Worm (Caenorhabditis elegans) whole organism, L4 larva: ENCODE results near the gene pipp-4P.
A peak's percentile ranks its signal among the peaks of the same experiment; 100 is the strongest.

Experiments
- D1046.2 ChIP-seq: fragments of 200-800 bp; sonication (Bioruptor generic); IDR thresholded peaks from 2 replicates; pipeline ENCODE4 v1.3.6; 2022; ENCODE audit warnings: missing genetic modification characterization, missing compliant biosample characterization
- F37D6.2 ChIP-seq: sonication (generic microtip); optimal IDR thresholded peaks from 2 replicates; lab custom pipeline; 2016; ENCODE audit warnings: mild to moderate bottlenecking, missing genetic modification characterization, missing compliant biosample characterization
- F44E2.7 ChIP-seq: fragments of 200-800 bp; sonication (Bioruptor generic); IDR thresholded peaks from 2 replicates; pipeline ENCODE4 v2.1.2; 2022; ENCODE audit warnings: missing genetic modification characterization, missing compliant biosample characterization
- Y105C5A.15 ChIP-seq: fragments of 200-800 bp; sonication (Bioruptor generic); IDR thresholded peaks from 2 replicates; pipeline ENCODE4 v1.3.6; 2022; ENCODE audit warnings: missing genetic modification characterization, missing compliant biosample characterization
- Y48G9A.11 ChIP-seq: fragments of 200-800 bp; sonication (Bioruptor generic); IDR thresholded peaks from 2 replicates; pipeline ENCODE4 v1.3.6; 2022; ENCODE audit warnings: missing genetic modification reagents, missing genetic modification characterization, missing compliant biosample characterization
- Y5F2A.4 ChIP-seq: fragments of 200-800 bp; sonication (Bioruptor generic); optimal IDR thresholded peaks from 2 replicates; lab custom pipeline; 2018; ENCODE audit warnings: mild to moderate bottlenecking, missing genetic modification characterization, missing compliant biosample characterization
- ZK546.5 ChIP-seq, 2 experiments: sonication (generic microtip); optimal IDR thresholded peaks; 2 replicates each; lab custom pipeline; 2017; ENCODE audit warnings: missing biosample characterization in 2 of 2, missing genetic modification characterization in 2 of 2
- aha-1 ChIP-seq: fragments of 150-350 bp; peaks from one replicate; lab custom pipeline; 2014; ENCODE audit warnings: missing biosample characterization, missing genetic modification characterization
- aly-2 ChIP-seq: sonication (generic microtip); optimal IDR thresholded peaks from 2 replicates; lab custom pipeline; 2018; ENCODE audit warnings: missing biosample characterization, missing genetic modification characterization
- ama-1 ChIP-seq: fragments of 150-350 bp; optimal IDR thresholded peaks from 2 replicates; lab custom pipeline; 2014; ENCODE audit warnings: inconsistent platforms, mixed read lengths
- attf-4 ChIP-seq: sonication (generic microtip); optimal IDR thresholded peaks from 3 replicates; lab custom pipeline; 2017; ENCODE audit warnings: missing biosample characterization, missing genetic modification characterization
- ceh-44 ChIP-seq: fragments of 200-800 bp; sonication (Bioruptor generic); IDR thresholded peaks from 2 replicates; pipeline ENCODE4 v1.3.6; 2022; ENCODE audit warnings: missing genetic modification reagents, missing genetic modification characterization, missing compliant biosample characterization
- cey-2 ChIP-seq: sonication (generic microtip); optimal IDR thresholded peaks from 3 replicates; lab custom pipeline; 2017; ENCODE audit warnings: missing genetic modification characterization, mild to moderate bottlenecking, missing compliant biosample characterization, antibody characterized with exemption, borderline replicate concordance; ENCODE audit not compliant: insufficient read depth
- daf-12 ChIP-seq: fragments of 150-350 bp; optimal IDR thresholded peaks from 2 replicates; lab custom pipeline; 2014; ENCODE audit warnings: missing biosample characterization, missing genetic modification reagents, missing genetic modification characterization
- daf-19 ChIP-seq: fragments of 200-800 bp; sonication (Bioruptor generic); conservative IDR thresholded peaks from 2 replicates; pipeline ENCODE4 v1.3.6; 2022; ENCODE audit warnings: missing genetic modification characterization, missing compliant biosample characterization
- dmd-6 ChIP-seq: fragments of 200-800 bp; sonication (Bioruptor generic); IDR thresholded peaks from 2 replicates; pipeline ENCODE4 v1.3.6; 2022; ENCODE audit warnings: missing genetic modification reagents, missing genetic modification characterization, missing compliant biosample characterization
- dpl-1 ChIP-seq: fragments of 150-350 bp; optimal IDR thresholded peaks from 2 replicates; lab custom pipeline; 2014; ENCODE audit warnings: missing biosample characterization, missing genetic modification reagents, missing genetic modification characterization
- dve-1 ChIP-seq: sonication (generic microtip); optimal IDR thresholded peaks from 2 replicates; lab custom pipeline; 2017; ENCODE audit warnings: antibody characterized with exemption, mild to moderate bottlenecking, missing genetic modification characterization, missing compliant biosample characterization; ENCODE audit not compliant: insufficient read depth
- fkh-10 ChIP-seq: fragments of 150-350 bp; optimal IDR thresholded peaks from 2 replicates; lab custom pipeline; 2014; ENCODE audit warnings: missing biosample characterization, missing genetic modification reagents, missing genetic modification characterization
- hlh-30 ChIP-seq: sonication (generic microtip); optimal IDR thresholded peaks from 2 replicates; lab custom pipeline; 2017; ENCODE audit warnings: antibody characterized with exemption, mild to moderate bottlenecking, missing genetic modification characterization, missing compliant biosample characterization; ENCODE audit not compliant: insufficient read depth
- hmg-1.1 ChIP-seq: fragments of 200-800 bp; sonication (Bioruptor generic); IDR thresholded peaks from 2 replicates; pipeline ENCODE4 v1.3.6; 2022; ENCODE audit warnings: missing genetic modification reagents, missing genetic modification characterization, missing compliant biosample characterization
- lim-7 ChIP-seq: fragments of 200-800 bp; sonication (Bioruptor generic); IDR thresholded peaks from 2 replicates; pipeline ENCODE4 v1.3.6; 2022; ENCODE audit warnings: missing genetic modification characterization, missing compliant biosample characterization
- lin-13 ChIP-seq: fragments of 150-350 bp; optimal IDR thresholded peaks from 2 replicates; lab custom pipeline; 2014; ENCODE audit warnings: missing biosample characterization, missing genetic modification reagents, missing genetic modification characterization
- lin-15B ChIP-seq: fragments of 150-350 bp; sonication (generic microtip); optimal IDR thresholded peaks from 3 replicates; lab custom pipeline; 2014; ENCODE audit warnings: missing biosample characterization, missing genetic modification characterization
- lin-39 ChIP-seq: fragments of 150-350 bp; optimal IDR thresholded peaks from 2 replicates; lab custom pipeline; 2014; ENCODE audit warnings: missing biosample characterization, missing genetic modification reagents, missing genetic modification characterization
- lir-3 ChIP-seq: sonication (generic microtip); optimal IDR thresholded peaks from 2 replicates; lab custom pipeline; 2016; ENCODE audit warnings: mild to moderate bottlenecking, missing genetic modification characterization, missing compliant biosample characterization
- lsy-2 ChIP-seq, 2 experiments: fragments of 150-350 bp in 1 of 2; sonication (generic microtip) in 1 of 2; optimal IDR thresholded peaks; 2 replicates each; lab custom pipeline; 2014 to 2017; ENCODE audit warnings: missing biosample characterization in 2 of 2, missing genetic modification characterization in 2 of 2
- mdl-1 ChIP-seq, 2 experiments: fragments of 150-350 bp in 1 of 2; sonication (generic microtip) in 1 of 2; optimal IDR thresholded peaks; 2 replicates each; lab custom pipeline; 2014 to 2017; ENCODE audit warnings: missing biosample characterization in 2 of 2, missing genetic modification characterization in 2 of 2
- mdt-29 ChIP-seq: fragments of 200-800 bp; sonication (Bioruptor generic); IDR thresholded peaks from 2 replicates; pipeline ENCODE4 v1.3.6; 2022; ENCODE audit warnings: missing genetic modification reagents, missing genetic modification characterization, missing compliant biosample characterization
- mxl-3 ChIP-seq: fragments of 200-800 bp; sonication (Bioruptor generic); optimal IDR thresholded peaks from 2 replicates; lab custom pipeline; 2018; ENCODE audit warnings: mild to moderate bottlenecking, missing genetic modification characterization, missing compliant biosample characterization
- nhr-10 ChIP-seq: fragments of 150-350 bp; optimal IDR thresholded peaks from 2 replicates; lab custom pipeline; 2014; ENCODE audit warnings: missing biosample characterization, missing genetic modification characterization
- nhr-11 ChIP-seq: fragments of 150-350 bp; optimal IDR thresholded peaks from 2 replicates; lab custom pipeline; 2014; ENCODE audit warnings: missing biosample characterization, missing genetic modification characterization
- nhr-111 ChIP-seq: fragments of 200-800 bp; sonication (Bioruptor generic); optimal IDR thresholded peaks from 2 replicates; lab custom pipeline; 2018; ENCODE audit warnings: mild to moderate bottlenecking, missing genetic modification characterization, missing compliant biosample characterization
- nhr-237 ChIP-seq: sonication (generic microtip); optimal IDR thresholded peaks from 2 replicates; lab custom pipeline; 2017; ENCODE audit warnings: missing biosample characterization, missing genetic modification characterization
- php-3 ChIP-seq: fragments of 200-800 bp; sonication (Bioruptor generic); IDR thresholded peaks from 2 replicates; pipeline ENCODE4 v1.3.6; 2022; ENCODE audit warnings: missing genetic modification reagents, missing genetic modification characterization, missing compliant biosample characterization
- pqm-1 ChIP-seq: sonication (generic microtip); optimal IDR thresholded peaks from 2 replicates; lab custom pipeline; 2017; ENCODE audit warnings: missing biosample characterization, missing genetic modification characterization
- rbr-2 ChIP-seq: sonication (generic microtip); optimal IDR thresholded peaks from 2 replicates; lab custom pipeline; 2016; ENCODE audit warnings: missing genotype, missing genetic modification characterization, missing compliant biosample characterization
- sdz-12 ChIP-seq: fragments of 200-800 bp; sonication (Bioruptor generic); optimal IDR thresholded peaks from 2 replicates; lab custom pipeline; 2018; ENCODE audit warnings: mild to moderate bottlenecking, missing genetic modification characterization, missing compliant biosample characterization
- set-16 ChIP-seq: fragments of 200-800 bp; sonication (Bioruptor generic); IDR thresholded peaks from 2 replicates; pipeline ENCODE4 v1.3.6; 2022; ENCODE audit warnings: missing genetic modification reagents, missing genetic modification characterization, missing compliant biosample characterization
- snpc-1.2 ChIP-seq: fragments of 200-800 bp; sonication (Bioruptor generic); IDR thresholded peaks from 2 replicates; pipeline ENCODE4 v1.3.6; 2022; ENCODE audit warnings: missing genetic modification reagents, missing genetic modification characterization, missing compliant biosample characterization
- unc-130 ChIP-seq: sonication (generic microtip); optimal IDR thresholded peaks from 2 replicates; lab custom pipeline; 2016; ENCODE audit warnings: missing genetic modification reagents, missing genetic modification characterization, missing compliant biosample characterization
- unc-39 ChIP-seq: sonication (generic microtip); optimal IDR thresholded peaks from 2 replicates; lab custom pipeline; 2017; ENCODE audit warnings: missing biosample characterization, missing genetic modification characterization
- unc-62 ChIP-seq, 3 experiments: fragments of 150-350 bp in 1 of 3; sonication (generic microtip); optimal IDR thresholded peaks in 2 of 3; peaks in 1 of 3; 1 replicate in 1 of 3; 2 replicates in 2 of 3; lab custom pipeline; 2014 to 2017; ENCODE audit warnings: missing biosample characterization in 3 of 3, missing genetic modification characterization in 3 of 3, missing genetic modification reagents in 3 of 3, missing genotype in 1 of 3
- zag-1 ChIP-seq: fragments of 150-350 bp; optimal IDR thresholded peaks from 2 replicates; lab custom pipeline; 2014; ENCODE audit warnings: missing biosample characterization, missing genetic modification characterization
- zfp-2 ChIP-seq: sonication (generic microtip); optimal IDR thresholded peaks from 2 replicates; lab custom pipeline; 2016; ENCODE audit warnings: mild to moderate bottlenecking, missing genetic modification characterization, missing compliant biosample characterization
- zfp-3 ChIP-seq: fragments of 200-800 bp; sonication (Bioruptor generic); conservative IDR thresholded peaks from 2 replicates; pipeline ENCODE4 v1.3.6; 2022; ENCODE audit warnings: missing genetic modification reagents, missing genetic modification characterization, missing compliant biosample characterization
- zip-11 ChIP-seq: fragments of 200-800 bp; sonication (Bioruptor generic); IDR thresholded peaks from 2 replicates; pipeline ENCODE4 v1.3.6; 2022; ENCODE audit warnings: missing genetic modification characterization, missing compliant biosample characterization
- zip-2 ChIP-seq: fragments of 150-350 bp; optimal IDR thresholded peaks from 2 replicates; lab custom pipeline; 2014; ENCODE audit warnings: missing biosample characterization, missing genetic modification characterization

pipp-4P gene

ce11 chrIII:2811410-2811809 is 7.7 kb upstream of the pipp-4P start (continued):
- TF ChIP-seq Y105C5A.15 (GFP tag; lab: Robert Waterston, UW), result no peak
- no peak for TF ChIP-seq attf-4
- no peak for TF ChIP-seq unc-62 (GFP tag; optimal IDR thresholded peaks at IDR 0.05 in 1 of 2; lab: Kevin White, UChicago)
- no peak for TF ChIP-seq unc-62 (tag; optimal IDR thresholded peaks at IDR 0.05; lab: Kevin White, UChicago)
- TF ChIP-seq F37D6.2 (tag; lab: Kevin White, UChicago), result no peak
- no peak for TF ChIP-seq fkh-10 (GFP tag; lab: Kevin White, UChicago)
- TF ChIP-seq set-16 (GFP tag; lab: Robert Waterston, UW), result no peak
- no peak for TF ChIP-seq php-3 (GFP tag; lab: Robert Waterston, UW)
- TF ChIP-seq aly-2, result no peak
- no peak for TF ChIP-seq lir-3 (tag; lab: Kevin White, UChicago)
- no peak for TF ChIP-seq cey-2 (tag; lab: Kevin White, UChicago)
- TF ChIP-seq lin-39 (tag; lab: Kevin White, UChicago), result no peak
- TF ChIP-seq ceh-44 (GFP tag; lab: Robert Waterston, UW), result no peak
- TF ChIP-seq lin-15B (tag; lab: Kevin White, UChicago), result no peak
- no peak for TF ChIP-seq rbr-2 (tag; lab: Kevin White, UChicago)
- TF ChIP-seq dpl-1 (GFP tag; lab: Kevin White, UChicago), result no peak
- no peak for TF ChIP-seq daf-19 (GFP tag; lab: Robert Waterston, UW)
- TF ChIP-seq daf-12 (tag; lab: Kevin White, UChicago), result no peak
- no peak for TF ChIP-seq zip-11 (GFP tag; lab: Robert Waterston, UW)
- no peak for TF ChIP-seq nhr-10
- TF ChIP-seq unc-39 (tag; lab: Kevin White, UChicago), result no peak
- TF ChIP-seq nhr-11 (tag; lab: Kevin White, UChicago), result no peak
- no peak for TF ChIP-seq mdl-1 (tag; optimal IDR thresholded peaks at IDR 0.05; lab: Kevin White, UChicago)
- TF ChIP-seq lim-7 (GFP tag; lab: Robert Waterston, UW), result no peak
- TF ChIP-seq dve-1 (tag; lab: Kevin White, UChicago), result no peak
- no peak for TF ChIP-seq snpc-1.2
- peak; percentile 41 for TF ChIP-seq unc-130 (GFP tag; lab: Kevin White, UChicago)
- TF ChIP-seq zip-2 (tag; lab: Kevin White, UChicago), result no peak
- TF ChIP-seq, all 104 proteins: peak for 21

ce11 chrIII:2814919-2815554 is 4.0 kb upstream of the pipp-4P start, which contains the start of gene tufm-1:
TSS of gene tufm-1 (minus strand) at chrIII:2814969.
- TF ChIP-seq Y105C5A.15 (GFP tag; lab: Robert Waterston, UW) (no peak), nhr-111 (GFP tag; lab: Kevin White, UChicago) (no peak), set-16 (GFP tag; lab: Robert Waterston, UW) (no peak), hlh-30 (tag; lab: Kevin White, UChicago) (peak; percentile 57), Y48G9A.11 (GFP tag; lab: Robert Waterston, UW) (no peak), hmg-1.1 (no peak), ceh-44 (GFP tag; lab: Robert Waterston, UW) (no peak), lin-13 (GFP tag; lab: Kevin White, UChicago) (peak; percentile 29), zfp-2 (no peak), D1046.2 (GFP tag; lab: Robert Waterston, UW) (no peak), F37D6.2 (tag; lab: Kevin White, UChicago) (no peak), zag-1 (no peak), pqm-1 (no peak), daf-12 (tag; lab: Kevin White, UChicago) (no peak), lsy-2 (tag; optimal IDR thresholded peaks at IDR 0.05; lab: Kevin White, UChicago) (peak in 1 of 2 experiments; percentile 97), ama-1 (lab: Kevin White, UChicago) (no peak), lim-7 (GFP tag; lab: Robert Waterston, UW) (no peak), aha-1 (tag; lab: Kevin White, UChicago) (no peak), mdt-29 (GFP tag; lab: Robert Waterston, UW) (no peak), zfp-3 (GFP tag; lab: Robert Waterston, UW) (no peak), sdz-12 (no peak), php-3 (GFP tag; lab: Robert Waterston, UW) (no peak), nhr-10 (no peak), nhr-237 (tag; lab: Kevin White, UChicago) (no peak), aly-2 (no peak), Y5F2A.4 (GFP tag; lab: Kevin White, UChicago) (no peak), F44E2.7 (GFP tag; lab: Robert Waterston, UW) (no peak), dmd-6 (no peak), unc-62 (GFP tag; optimal IDR thresholded peaks at IDR 0.05 in 1 of 2; lab: Kevin White, UChicago) (no peak), unc-62 (tag; optimal IDR thresholded peaks at IDR 0.05; lab: Kevin White, UChicago) (no peak), mdl-1 (tag; optimal IDR thresholded peaks at IDR 0.05; lab: Kevin White, UChicago) (peak in 1 of 2 experiments; percentile 3), nhr-11 (tag; lab: Kevin White, UChicago) (no peak), mxl-3 (no peak), ZK546.5 (tag; optimal IDR thresholded peaks at IDR 0.05; lab: Kevin White, UChicago) (no peak)
